Fruit fly (Drosophila melanogaster) whole organism, embryonic: Measurements from ENCODE around the gene Cyp6d4.

Source experiments
- Atf3 ChIP-seq: fragments of 200-800 bp; sonication (Bioruptor generic); optimal IDR thresholded peaks from 3 replicates; lab custom pipeline; 2016; ENCODE audit warnings: missing biosample characterization, missing genetic modification characterization
- Bgb ChIP-seq: fragments of 200-800 bp; sonication (Bioruptor generic); IDR thresholded peaks from 2 replicates; pipeline ENCODE4 v1.3.6; 2022; ENCODE audit warnings: missing biosample characterization, missing genetic modification characterization; ENCODE audit not compliant: partially characterized antibody
- BtbVII ChIP-seq: fragments of 200-800 bp; sonication (Bioruptor generic); optimal IDR thresholded peaks from 3 replicates; lab custom pipeline; 2017; ENCODE audit warnings: missing biosample characterization, mild to moderate bottlenecking, missing genetic modification characterization
- CG10366 ChIP-seq: fragments of 200-800 bp; sonication (Bioruptor generic); IDR thresholded peaks from 2 replicates; pipeline ENCODE4 v1.3.6; 2022; ENCODE audit warnings: missing biosample characterization, missing genetic modification characterization
- CG10543 ChIP-seq: fragments of 200-800 bp; sonication (Bioruptor generic); optimal IDR thresholded peaks from 3 replicates; lab custom pipeline; 2017; ENCODE audit warnings: missing biosample characterization, mild to moderate bottlenecking, missing genetic modification characterization, moderate library complexity
- CG10565 ChIP-seq: fragments of 200-800 bp; sonication (Bioruptor generic); optimal IDR thresholded peaks from 3 replicates; lab custom pipeline; 2016; ENCODE audit warnings: missing biosample characterization, mild to moderate bottlenecking, missing genetic modification characterization
- CG13296 ChIP-seq: fragments of 200-800 bp; sonication (Bioruptor generic); optimal IDR thresholded peaks from 3 replicates; lab custom pipeline; 2018; ENCODE audit warnings: missing biosample characterization, mild to moderate bottlenecking, missing genetic modification characterization
- CG13624 ChIP-seq: fragments of 200-800 bp; sonication (Bioruptor generic); optimal IDR thresholded peaks from 2 replicates; lab custom pipeline; 2016; ENCODE audit warnings: missing biosample characterization, missing genetic modification characterization
- CG15601 ChIP-seq: fragments of 200-800 bp; sonication (Bioruptor generic); optimal IDR thresholded peaks from 3 replicates; lab custom pipeline; 2019; ENCODE audit warnings: missing biosample characterization, mild to moderate bottlenecking, missing genetic modification characterization, moderate library complexity
- CG15696 ChIP-seq: fragments of 200-800 bp; sonication (Bioruptor generic); optimal IDR thresholded peaks from 2 replicates; lab custom pipeline; 2019; ENCODE audit warnings: missing biosample characterization, mild to moderate bottlenecking, missing genetic modification characterization, moderate library complexity
- CG17359 ChIP-seq: fragments of 200-800 bp; sonication (Bioruptor generic); optimal IDR thresholded peaks from 3 replicates; lab custom pipeline; 2018; ENCODE audit warnings: missing biosample characterization, mild to moderate bottlenecking, missing genetic modification characterization, moderate library complexity
- CG18011 ChIP-seq: fragments of 200-800 bp; sonication (Bioruptor generic); optimal IDR thresholded peaks from 2 replicates; lab custom pipeline; 2017; ENCODE audit warnings: missing biosample characterization, missing genetic modification characterization, mild to moderate bottlenecking, moderate library complexity, missing genotype
- CG18262 ChIP-seq: fragments of 200-800 bp; optimal IDR thresholded peaks from 3 replicates; lab custom pipeline; 2019; ENCODE audit warnings: missing biosample characterization, mild to moderate bottlenecking, missing genetic modification characterization, moderate library complexity
- CG18599 ChIP-seq: fragments of 200-800 bp; sonication (Bioruptor generic); optimal IDR thresholded peaks from 3 replicates; lab custom pipeline; 2017; ENCODE audit warnings: missing biosample characterization, missing genetic modification characterization, mild to moderate bottlenecking, moderate library complexity, missing genetic modification reagents
- CG32772 ChIP-seq: fragments of 200-800 bp; sonication (Bioruptor generic); IDR thresholded peaks from 2 replicates; pipeline ENCODE4 v1.3.6; 2022; ENCODE audit warnings: missing biosample characterization, missing genetic modification characterization
- CG4360 ChIP-seq: fragments of 200-800 bp; sonication (Bioruptor generic); IDR thresholded peaks from 2 replicates; pipeline ENCODE4 v1.3.6; 2022; ENCODE audit warnings: missing biosample characterization, missing genetic modification characterization
- CG4617 ChIP-seq: fragments of 200-800 bp; sonication (Bioruptor generic); optimal IDR thresholded peaks from 3 replicates; lab custom pipeline; 2016; ENCODE audit warnings: missing biosample characterization, missing genetic modification characterization, borderline replicate concordance
- CG6175 ChIP-seq: fragments of 200-800 bp; sonication (Bioruptor generic); IDR thresholded peaks from 3 replicates; pipeline ENCODE4 v1.3.6; 2022; ENCODE audit warnings: missing biosample characterization, missing genetic modification characterization
- CG6813 ChIP-seq: fragments of 200-800 bp; sonication (Bioruptor generic); optimal IDR thresholded peaks from 2 replicates; lab custom pipeline; 2017; ENCODE audit warnings: missing biosample characterization, missing genetic modification characterization, mild to moderate bottlenecking, moderate library complexity, missing genetic modification reagents
- CG7745 ChIP-seq: fragments of 200-800 bp; sonication (Bioruptor generic); optimal IDR thresholded peaks from 2 replicates; lab custom pipeline; 2018; ENCODE audit warnings: missing biosample characterization, mild to moderate bottlenecking, missing genetic modification characterization, moderate library complexity
- CG8388 ChIP-seq: fragments of 200-800 bp; sonication (Bioruptor generic); optimal IDR thresholded peaks from 2 replicates; lab custom pipeline; 2019; ENCODE audit warnings: missing biosample characterization, mild to moderate bottlenecking, missing genetic modification characterization, moderate library complexity
- CG8765 ChIP-seq: fragments of 200-800 bp; sonication (Bioruptor generic); IDR thresholded peaks from 2 replicates; pipeline ENCODE4 v1.3.6; 2022; ENCODE audit warnings: missing biosample characterization, missing genetic modification characterization
- Dad ChIP-seq: fragments of 200-800 bp; sonication (Bioruptor generic); optimal IDR thresholded peaks from 3 replicates; lab custom pipeline; 2016; ENCODE audit warnings: missing biosample characterization, missing genetic modification characterization
- Deaf1 ChIP-seq: fragments of 200-800 bp; optimal IDR thresholded peaks from 3 replicates; lab custom pipeline; 2019; ENCODE audit warnings: missing biosample characterization, mild to moderate bottlenecking, missing genetic modification characterization, moderate library complexity
- Dip3 ChIP-seq: fragments of 200-800 bp; sonication (Bioruptor generic); optimal IDR thresholded peaks from 3 replicates; lab custom pipeline; 2016; ENCODE audit warnings: missing biosample characterization, missing genetic modification characterization
- E2f1 ChIP-seq: fragments of 200-800 bp; sonication (Bioruptor generic); IDR thresholded peaks from 2 replicates; pipeline ENCODE4 v1.3.6; 2022; ENCODE audit warnings: missing biosample characterization, missing genetic modification characterization
- HLHmδ ChIP-seq: fragments of 200-800 bp; sonication (Bioruptor generic); optimal IDR thresholded peaks from 2 replicates; lab custom pipeline; 2018; ENCODE audit warnings: missing biosample characterization, mild to moderate bottlenecking, missing genetic modification characterization, moderate library complexity
- Myb ChIP-seq: fragments of 200-800 bp; sonication (Bioruptor generic); optimal IDR thresholded peaks from 2 replicates; lab custom pipeline; 2016; ENCODE audit warnings: missing biosample characterization, missing genetic modification characterization
- NK7.1 ChIP-seq: fragments of 200-800 bp; sonication (Bioruptor generic); optimal IDR thresholded peaks from 3 replicates; lab custom pipeline; 2016; ENCODE audit warnings: missing biosample characterization, missing genetic modification characterization
- Optix ChIP-seq: fragments of 200-800 bp; sonication (Bioruptor generic); IDR thresholded peaks from 3 replicates; pipeline ENCODE4 v1.3.6; 2022; ENCODE audit warnings: missing biosample characterization, missing genetic modification characterization
- PHDP ChIP-seq: fragments of 200-800 bp; sonication (Bioruptor generic); optimal IDR thresholded peaks from 3 replicates; lab custom pipeline; 2018; ENCODE audit warnings: missing biosample characterization, mild to moderate bottlenecking, missing genetic modification characterization, moderate library complexity
- YL-1 ChIP-seq: fragments of 200-800 bp; sonication (Bioruptor generic); optimal IDR thresholded peaks from 3 replicates; lab custom pipeline; 2017; ENCODE audit warnings: missing biosample characterization, mild to moderate bottlenecking, missing genetic modification characterization
- bcd ChIP-seq: fragments of 200-800 bp; sonication (Bioruptor generic); optimal IDR thresholded peaks from 2 replicates; lab custom pipeline; 2017; ENCODE audit warnings: missing biosample characterization, mild to moderate bottlenecking, missing genetic modification characterization
- chif ChIP-seq, 2 experiments: fragments of 200-800 bp; sonication (Bioruptor generic); optimal IDR thresholded peaks; 3 replicates each; lab custom pipeline; 2016; ENCODE audit warnings: missing biosample characterization in 2 of 2, missing genetic modification characterization in 2 of 2
- crp ChIP-seq, 2 experiments: fragments of 200-800 bp; sonication (Bioruptor generic); optimal IDR thresholded peaks; 2 replicates in 1 of 2; 3 replicates in 1 of 2; lab custom pipeline; 2017; ENCODE audit warnings: missing biosample characterization in 2 of 2, missing genetic modification characterization in 2 of 2, mild to moderate bottlenecking in 1 of 2, moderate library complexity in 1 of 2
- fd102C ChIP-seq: fragments of 200-800 bp; sonication (Bioruptor generic); optimal IDR thresholded peaks from 2 replicates; lab custom pipeline; 2018; ENCODE audit warnings: missing biosample characterization, mild to moderate bottlenecking, missing genetic modification characterization, moderate library complexity
- fd3F ChIP-seq: fragments of 200-800 bp; sonication (Bioruptor generic); optimal IDR thresholded peaks from 2 replicates; lab custom pipeline; 2018; ENCODE audit warnings: missing biosample characterization, mild to moderate bottlenecking, missing genetic modification characterization, moderate library complexity
- gem ChIP-seq: fragments of 200-800 bp; sonication (Bioruptor generic); optimal IDR thresholded peaks from 2 replicates; lab custom pipeline; 2019; ENCODE audit warnings: missing biosample characterization, mild to moderate bottlenecking, missing genetic modification characterization, moderate library complexity
- gt ChIP-seq: fragments of 200-800 bp; sonication (Bioruptor generic); IDR thresholded peaks from 2 replicates; pipeline ENCODE4 v1.3.6; 2022; ENCODE audit warnings: missing biosample characterization, missing genetic modification characterization
- inv ChIP-seq: fragments of 200-800 bp; sonication (Bioruptor generic); IDR thresholded peaks from 2 replicates; pipeline ENCODE4 v1.3.6; 2022; ENCODE audit warnings: missing biosample characterization, missing genetic modification characterization; ENCODE audit not compliant: partially characterized antibody
- jigr1 ChIP-seq: fragments of 200-800 bp; sonication (Bioruptor generic); IDR thresholded peaks from 3 replicates; pipeline ENCODE4 v1.3.6; 2022; ENCODE audit warnings: missing biosample characterization, missing genetic modification characterization
- org-1 ChIP-seq: fragments of 200-800 bp; sonication (Bioruptor generic); optimal IDR thresholded peaks from 2 replicates; lab custom pipeline; 2017; ENCODE audit warnings: missing biosample characterization, missing genetic modification characterization
- pan ChIP-seq, 4 experiments: fragments of >200 bp in 3 of 4; fragments of 200-800 bp in 1 of 4; sonication (Bioruptor generic) in 1 of 4; optimal IDR thresholded peaks in 3 of 4; IDR thresholded peaks in 1 of 4; 2 replicates each; pipeline versions ENCODE4 v1.3.6 to Lab custom; 2017 to 2022; ENCODE audit warnings: missing biosample characterization in 2 of 4, missing genetic modification characterization in 2 of 4, mixed read lengths in 1 of 4
- psq ChIP-seq: fragments of 200-800 bp; sonication (Bioruptor generic); optimal IDR thresholded peaks from 2 replicates; lab custom pipeline; 2017; ENCODE audit warnings: missing biosample characterization, missing genetic modification characterization
- schlank ChIP-seq: fragments of 200-800 bp; sonication (Bioruptor generic); optimal IDR thresholded peaks from 2 replicates; lab custom pipeline; 2018; ENCODE audit warnings: missing biosample characterization, mild to moderate bottlenecking, missing genetic modification characterization
- sim ChIP-seq: fragments of 200-800 bp; sonication (Bioruptor generic); IDR thresholded peaks from 2 replicates; pipeline ENCODE4 v1.3.6; 2022; ENCODE audit warnings: missing biosample characterization, missing genetic modification characterization
- sna ChIP-seq: fragments of 200-800 bp; sonication (Bioruptor generic); IDR thresholded peaks from 2 replicates; pipeline ENCODE4 v1.3.6; 2022; ENCODE audit warnings: missing biosample characterization, missing genetic modification characterization; ENCODE audit not compliant: partially characterized antibody
- sug ChIP-seq: fragments of 200-800 bp; optimal IDR thresholded peaks from 2 replicates; lab custom pipeline; 2019; ENCODE audit warnings: missing biosample characterization, mild to moderate bottlenecking, missing genetic modification characterization, moderate library complexity
- unc-4 ChIP-seq: fragments of 200-800 bp; sonication (Bioruptor generic); IDR thresholded peaks from 2 replicates; pipeline ENCODE4 v1.3.6; 2022; ENCODE audit warnings: missing biosample characterization, missing genetic modification characterization; ENCODE audit not compliant: partially characterized antibody

Cyp6d4 gene

DNA sequence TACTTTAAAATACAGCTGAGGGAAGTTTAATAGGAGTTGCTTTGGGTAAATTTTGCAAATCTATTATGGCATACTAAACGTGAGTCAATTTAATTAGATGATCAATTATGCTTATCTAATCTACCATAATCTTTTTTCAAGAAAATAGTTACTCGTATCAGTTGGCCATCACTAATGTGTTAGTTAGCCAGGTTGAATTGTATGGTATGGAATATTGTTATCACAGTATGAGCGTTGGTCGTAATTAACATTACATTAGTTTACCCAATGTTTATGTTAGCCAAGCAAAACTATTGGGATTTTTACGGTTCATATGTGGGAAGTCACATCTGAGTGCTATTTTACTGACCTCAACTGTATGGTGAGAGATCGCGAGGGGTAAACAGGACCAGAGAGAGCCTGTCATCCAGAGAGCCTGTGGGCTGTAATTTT is 24.6 kb upstream of the Cyp6d4 start (continued):
- no peak for TF ChIP-seq CG18011 (GFP tag; lab: Kevin White, UChicago)
- no peak for TF ChIP-seq schlank (tag; lab: Kevin White, UChicago)
- TF ChIP-seq gt, result no peak
- TF ChIP-seq Deaf1 (tag; lab: Kevin White, UChicago), result peak; percentile 20
- peak; percentile 27 for TF ChIP-seq CG13296 (GFP tag; lab: Kevin White, UChicago)
- no peak; the same call in 1 of the 2 replicates for TF ChIP-seq CG10366 (GFP tag; lab: Robert Waterston, UW)
- no peak for TF ChIP-seq CG7745
- TF ChIP-seq org-1, result peak; percentile 83
- TF ChIP-seq sna (GFP tag; lab: Robert Waterston, UW), result no peak
- TF ChIP-seq psq (GFP tag; lab: Kevin White, UChicago), result no peak
- peak; percentile 74 for TF ChIP-seq CG8388 (GFP tag; lab: Kevin White, UChicago)
- peak; percentile 74 for TF ChIP-seq Atf3 (GFP tag; lab: Kevin White, UChicago)
- TF ChIP-seq CG8765 (GFP tag; lab: Robert Waterston, UW), result peak; percentile 72
- no peak for TF ChIP-seq CG6175 (GFP tag; lab: Robert Waterston, UW)
- TF ChIP-seq CG4617 (GFP tag; lab: Kevin White, UChicago), result peak; percentile 7
- TF ChIP-seq E2f1 (GFP tag; lab: Robert Waterston, UW), result peak; percentile 54
- peak; percentile 53 for TF ChIP-seq sug
- no peak for TF ChIP-seq CG10543 (GFP tag; lab: Kevin White, UChicago)
- peak; percentile 33 for TF ChIP-seq CG17359 (tag; lab: Kevin White, UChicago)
- peak; percentile 58 for TF ChIP-seq Myb (GFP tag; lab: Kevin White, UChicago)
- peak; percentile 52 for TF ChIP-seq bcd (GFP tag; lab: Kevin White, UChicago)
- no peak for TF ChIP-seq jigr1
- TF ChIP-seq CG10565, result no peak
- TF ChIP-seq sim (GFP tag; lab: Robert Waterston, UW), result 0 out of 2 replicates have a peak, but pooled peaks have one; percentile 13
- peak; percentile 85 for TF ChIP-seq gem
- TF ChIP-seq Bgb, result no peak
- TF ChIP-seq HLHmδ (GFP tag; lab: Kevin White, UChicago), result no peak
- TF ChIP-seq CG13624 (GFP tag; lab: Kevin White, UChicago), result peak; percentile 55
- TF ChIP-seq inv, result no peak
- TF ChIP-seq BtbVII (GFP tag; lab: Kevin White, UChicago), result peak; percentile 44
- 0 out of 2 replicates have a peak, but pooled peaks have one; percentile 29 for TF ChIP-seq CG32772 (GFP tag; lab: Robert Waterston, UW)
- TF ChIP-seq YL-1 (GFP tag; lab: Kevin White, UChicago), result peak; percentile 26
- TF ChIP-seq NK7.1, result peak; percentile 51
- TF ChIP-seq chif (GFP tag; optimal IDR thresholded peaks at IDR 0.05; lab: Kevin White, UChicago), result peak; percentile 73 to 89
- no peak for TF ChIP-seq CG4360
- no peak for TF ChIP-seq Dip3 (GFP tag; lab: Kevin White, UChicago)
- TF ChIP-seq unc-4 (GFP tag; lab: Robert Waterston, UW), result no peak
- TF ChIP-seq Optix (GFP tag; lab: Robert Waterston, UW), result peak; percentile 52; the same call in 1 of the 3 replicates
- peak; percentile 72 for TF ChIP-seq CG18599 (GFP tag; lab: Kevin White, UChicago)
- TF ChIP-seq fd102C (GFP tag; lab: Kevin White, UChicago), result peak; percentile 83
- TF ChIP-seq fd3F (GFP tag; lab: Kevin White, UChicago), result no peak
- peak in 1 of 2 experiments; percentile 20 for TF ChIP-seq crp (GFP tag; optimal IDR thresholded peaks at IDR 0.05; lab: Kevin White, UChicago)
- TF ChIP-seq CG15696, result peak; percentile 96
- no peak for TF ChIP-seq pan (optimal IDR thresholded peaks at IDR 0.05; lab: Kevin White, UChicago)
- TF ChIP-seq pan (GFP tag; optimal IDR thresholded peaks at IDR 0.05 in 1 of 2, IDR thresholded peaks at IDR 0.05 in 1 of 2), result peak in 1 of 2 experiments; percentile 43
- TF ChIP-seq Dad, result peak; percentile 52
- peak; percentile 94 for TF ChIP-seq CG18262 (tag; lab: Kevin White, UChicago)
- TF ChIP-seq CG6813 (GFP tag; lab: Kevin White, UChicago), result peak; percentile 61
- TF ChIP-seq PHDP, result peak; percentile 48
- peak; percentile 49 for TF ChIP-seq CG15601 (tag; lab: Kevin White, UChicago)
